Worm (Caenorhabditis elegans): Measurements from ENCODE around the gene R13H9.6.

DNA sequence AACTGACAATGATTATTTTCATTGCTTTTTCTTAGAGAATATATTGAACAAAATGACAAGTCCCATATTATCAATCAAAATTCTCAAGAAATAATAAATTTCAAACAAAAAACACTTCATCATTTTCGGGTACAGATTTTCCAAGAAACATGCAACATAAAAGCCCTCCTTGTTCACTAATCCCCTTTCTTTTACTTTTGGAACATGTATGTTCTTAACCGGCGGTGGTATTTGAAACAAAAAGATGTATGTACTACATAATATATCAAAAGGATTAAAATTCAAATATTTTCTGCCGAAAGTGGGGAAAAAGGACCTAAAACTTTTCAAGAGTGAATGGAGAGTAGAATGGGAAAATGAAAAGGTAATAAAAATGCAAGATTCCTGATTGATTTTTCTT, 14.1 kb downstream of the R13H9.6 start:
- TF ChIP-seq unc-62 (GFP tag; optimal IDR thresholded peaks at IDR 0.05 in 1 of 2) = no peak
- no peak for TF ChIP-seq unc-62 (tag; optimal IDR thresholded peaks at IDR 0.05)
- no peak for TF ChIP-seq jun-1 (tag; optimal IDR thresholded peaks at IDR 0.05)
- no peak for TF ChIP-seq unc-130 (GFP tag; optimal IDR thresholded peaks at IDR 0.05)
